Worm (Caenorhabditis elegans) whole organism, late embryonic: ENCODE results near the gene F08H9.2.
A peak's percentile ranks its signal among the peaks of the same experiment; 100 is the strongest.

Experiments used
- C08G9.2 ChIP-seq: sonication (generic microtip); optimal IDR thresholded peaks from 2 replicates; lab custom pipeline; 2016; ENCODE audit warnings: mild to moderate bottlenecking, missing genetic modification characterization, moderate library complexity, missing compliant biosample characterization
- C38D4.7 ChIP-seq: fragments of 200-800 bp; sonication (Bioruptor generic); optimal IDR thresholded peaks from 2 replicates; lab custom pipeline; 2018; ENCODE audit warnings: mild to moderate bottlenecking, missing genetic modification characterization, moderate library complexity, missing compliant biosample characterization
- F13H6.1 ChIP-seq: sonication (generic microtip); optimal IDR thresholded peaks from 2 replicates; lab custom pipeline; 2016; ENCODE audit warnings: missing genetic modification characterization, missing compliant biosample characterization
- K02D7.2 ChIP-seq: sonication (generic microtip); optimal IDR thresholded peaks from 2 replicates; lab custom pipeline; 2017; ENCODE audit warnings: mild to moderate bottlenecking, missing genetic modification characterization, missing compliant biosample characterization
- T23F11.4 ChIP-seq: fragments of 200-800 bp; sonication (Bioruptor generic); optimal IDR thresholded peaks from 2 replicates; lab custom pipeline; 2018; ENCODE audit warnings: mild to moderate bottlenecking, missing genetic modification characterization, missing compliant biosample characterization
- ahr-1 ChIP-seq: sonication (generic microtip); optimal IDR thresholded peaks from 2 replicates; lab custom pipeline; 2016; ENCODE audit warnings: missing genetic modification characterization, missing compliant biosample characterization
- ceh-14 ChIP-seq: sonication (generic microtip); optimal IDR thresholded peaks from 2 replicates; lab custom pipeline; 2016; ENCODE audit warnings: missing genotype, missing genetic modification characterization, missing compliant biosample characterization
- ceh-18 ChIP-seq: sonication (generic microtip); optimal IDR thresholded peaks from 2 replicates; lab custom pipeline; 2016; ENCODE audit warnings: missing genetic modification characterization, missing compliant biosample characterization
- ceh-19 ChIP-seq: fragments of 200-800 bp; sonication (Bioruptor generic); optimal IDR thresholded peaks from 2 replicates; lab custom pipeline; 2018; ENCODE audit warnings: mild to moderate bottlenecking, missing genetic modification characterization, missing compliant biosample characterization
- ceh-2 ChIP-seq: sonication (generic microtip); optimal IDR thresholded peaks from 2 replicates; lab custom pipeline; 2016; ENCODE audit warnings: missing genotype, missing genetic modification characterization, missing compliant biosample characterization
- ceh-22 ChIP-seq: sonication (generic microtip); optimal IDR thresholded peaks from 2 replicates; lab custom pipeline; 2017; ENCODE audit warnings: missing biosample characterization, missing genetic modification characterization
- ceh-24 ChIP-seq: sonication (generic microtip); optimal IDR thresholded peaks from 2 replicates; lab custom pipeline; 2016; ENCODE audit warnings: mild to moderate bottlenecking, missing genetic modification characterization, missing compliant biosample characterization
- ceh-30 ChIP-seq: fragments of 150-350 bp; optimal IDR thresholded peaks from 2 replicates; lab custom pipeline; 2014; ENCODE audit warnings: missing biosample characterization, missing genetic modification characterization
- ceh-31 ChIP-seq: sonication (generic microtip); optimal IDR thresholded peaks from 2 replicates; lab custom pipeline; 2016; ENCODE audit warnings: missing genetic modification characterization, missing compliant biosample characterization
- ceh-34 ChIP-seq: sonication (generic microtip); optimal IDR thresholded peaks from 2 replicates; lab custom pipeline; 2016; ENCODE audit warnings: mild to moderate bottlenecking, missing genetic modification characterization, missing compliant biosample characterization
- ceh-9 ChIP-seq: sonication (generic microtip); optimal IDR thresholded peaks from 2 replicates; lab custom pipeline; 2016; ENCODE audit warnings: mild to moderate bottlenecking, missing genetic modification characterization, inconsistent platforms, missing compliant biosample characterization
- dmd-4 ChIP-seq: sonication (generic microtip); optimal IDR thresholded peaks from 2 replicates; lab custom pipeline; 2016; ENCODE audit warnings: borderline replicate concordance, missing genetic modification characterization, missing compliant biosample characterization
- elt-2 ChIP-seq: sonication (generic microtip); optimal IDR thresholded peaks from 2 replicates; lab custom pipeline; 2016; ENCODE audit warnings: missing genetic modification reagents, missing genetic modification characterization, missing compliant biosample characterization
- fax-1 ChIP-seq: sonication (generic microtip); optimal IDR thresholded peaks from 2 replicates; lab custom pipeline; 2016; ENCODE audit warnings: missing genotype, missing genetic modification characterization, missing compliant biosample characterization
- hlh-13 ChIP-seq: fragments of 200-800 bp; sonication (Bioruptor generic); optimal IDR thresholded peaks from 2 replicates; lab custom pipeline; 2018; ENCODE audit warnings: mild to moderate bottlenecking, missing genetic modification characterization, missing compliant biosample characterization
- lim-6 ChIP-seq: sonication (generic microtip); optimal IDR thresholded peaks from 2 replicates; lab custom pipeline; 2016; ENCODE audit warnings: missing genetic modification characterization, missing compliant biosample characterization
- lin-11 ChIP-seq: fragments of 200-800 bp; sonication (Bioruptor generic); optimal IDR thresholded peaks from 2 replicates; lab custom pipeline; 2018; ENCODE audit warnings: mild to moderate bottlenecking, missing genetic modification characterization, missing compliant biosample characterization
- madf-2 ChIP-seq: sonication (generic microtip); optimal IDR thresholded peaks from 2 replicates; lab custom pipeline; 2017; ENCODE audit warnings: missing genetic modification characterization, missing compliant biosample characterization
- mec-3 ChIP-seq: sonication (generic microtip); optimal IDR thresholded peaks from 2 replicates; lab custom pipeline; 2016; ENCODE audit warnings: borderline replicate concordance, missing genetic modification characterization, missing compliant biosample characterization
- pax-1 ChIP-seq: fragments of 150-350 bp; optimal IDR thresholded peaks from 2 replicates; lab custom pipeline; 2014; ENCODE audit warnings: missing biosample characterization, missing genetic modification characterization
- ref-2 ChIP-seq: sonication (generic microtip); optimal IDR thresholded peaks from 2 replicates; lab custom pipeline; 2016; ENCODE audit warnings: missing genetic modification characterization, missing compliant biosample characterization
- rnt-1 ChIP-seq: sonication (generic microtip); optimal IDR thresholded peaks from 2 replicates; lab custom pipeline; 2016; ENCODE audit warnings: missing genetic modification characterization, missing compliant biosample characterization
- sox-2 ChIP-seq: fragments of 200-800 bp; sonication (Bioruptor generic); IDR thresholded peaks from 2 replicates; pipeline ENCODE4 v1.3.6; 2022; ENCODE audit warnings: missing genetic modification reagents, missing genetic modification characterization, missing compliant biosample characterization
- sox-4 ChIP-seq: sonication (generic microtip); optimal IDR thresholded peaks from 2 replicates; lab custom pipeline; 2017; ENCODE audit warnings: mild to moderate bottlenecking, missing genetic modification characterization, inconsistent platforms, missing compliant biosample characterization
- tbx-2 ChIP-seq: sonication (generic microtip); optimal IDR thresholded peaks from 2 replicates; lab custom pipeline; 2016; ENCODE audit warnings: missing genetic modification characterization, missing compliant biosample characterization
- tbx-7 ChIP-seq: sonication (generic microtip); optimal IDR thresholded peaks from 2 replicates; lab custom pipeline; 2016; ENCODE audit warnings: missing genotype, missing genetic modification characterization, missing compliant biosample characterization
- unc-42 ChIP-seq: sonication (generic microtip); optimal IDR thresholded peaks from 2 replicates; lab custom pipeline; 2016; ENCODE audit warnings: missing genotype, missing genetic modification characterization, missing compliant biosample characterization
- unc-55 ChIP-seq: sonication (generic microtip); optimal IDR thresholded peaks from 2 replicates; lab custom pipeline; 2017; ENCODE audit warnings: missing biosample characterization, missing genetic modification reagents, missing genetic modification characterization
- zip-5 ChIP-seq: sonication (generic microtip); optimal IDR thresholded peaks from 2 replicates; lab custom pipeline; 2016; ENCODE audit warnings: missing genetic modification characterization, missing compliant biosample characterization
- ztf-16 ChIP-seq: sonication (generic microtip); optimal IDR thresholded peaks from 2 replicates; lab custom pipeline; 2017; ENCODE audit warnings: missing genetic modification characterization, missing compliant biosample characterization

Gene F08H9.2

DNA sequence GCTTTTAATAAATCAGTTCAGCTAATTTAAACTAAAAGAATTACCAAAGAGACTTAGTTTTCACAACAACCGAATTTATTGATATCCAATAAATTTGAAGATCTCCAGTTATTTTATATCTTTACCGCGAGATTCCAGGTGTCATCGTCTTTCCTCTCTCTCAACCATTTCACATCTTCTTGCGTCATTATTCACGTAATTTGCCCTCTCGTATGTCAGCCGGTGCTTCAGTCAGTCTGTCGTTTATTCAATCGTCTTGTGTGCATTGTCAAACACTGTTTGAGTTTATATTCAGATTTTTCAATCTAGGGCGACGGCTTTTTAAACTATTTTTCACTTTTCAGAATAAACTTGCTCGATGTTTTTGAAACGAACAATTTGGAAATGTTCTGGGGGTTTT lies 23.1 kb upstream of the F08H9.2 start:
- TF ChIP-seq lin-11 (tag; lab: Kevin White, UChicago) = no peak
- no peak for TF ChIP-seq ceh-24 (tag; lab: Kevin White, UChicago)
- no peak for TF ChIP-seq C38D4.7 (GFP tag; lab: Kevin White, UChicago)
- no peak for TF ChIP-seq sox-4 (tag; lab: Kevin White, UChicago)
- no peak for TF ChIP-seq ceh-34 (tag; lab: Kevin White, UChicago)
- TF ChIP-seq T23F11.4 (GFP tag; lab: Kevin White, UChicago) = no peak
- no peak for TF ChIP-seq fax-1 (tag; lab: Kevin White, UChicago)
- no peak for TF ChIP-seq ceh-18 (tag; lab: Kevin White, UChicago)
- no peak for TF ChIP-seq ahr-1 (tag; lab: Kevin White, UChicago)
- no peak for TF ChIP-seq elt-2 (tag; lab: Kevin White, UChicago)
- no peak for TF ChIP-seq mec-3 (tag; lab: Kevin White, UChicago)
- no peak for TF ChIP-seq unc-42 (tag; lab: Kevin White, UChicago)

- TF ChIP-seq sox-2 = no peak
- TF ChIP-seq lin-11 (tag; lab: Kevin White, UChicago) = no peak
- no peak for TF ChIP-seq ceh-34 (tag; lab: Kevin White, UChicago)
- no peak for TF ChIP-seq elt-2 (tag; lab: Kevin White, UChicago)
- TF ChIP-seq ztf-16 = no peak
- TF ChIP-seq ceh-30 (tag; lab: Kevin White, UChicago) = no peak
- no peak for TF ChIP-seq unc-55 (GFP tag; lab: Kevin White, UChicago)
Measured at ce11 chrV:14438099-14438739, 22.2 kb upstream of the F08H9.2 start.

ce11 chrV:14439236-14439635 lies 21.2 kb upstream of the F08H9.2 start:
- TF ChIP-seq ceh-22 (tag; lab: Kevin White, UChicago) = no peak
- TF ChIP-seq rnt-1 (tag; lab: Kevin White, UChicago) = no peak
- no peak for TF ChIP-seq hlh-13 (GFP tag; lab: Kevin White, UChicago)
- no peak for TF ChIP-seq ref-2 (tag; lab: Kevin White, UChicago)
- TF ChIP-seq sox-2 = no peak
- no peak for TF ChIP-seq mec-3 (tag; lab: Kevin White, UChicago)
- TF ChIP-seq ceh-30 (tag; lab: Kevin White, UChicago) = no peak
- TF ChIP-seq dmd-4 (tag; lab: Kevin White, UChicago) = no peak
- TF ChIP-seq ceh-19 (GFP tag; lab: Kevin White, UChicago) = no peak

DNA sequence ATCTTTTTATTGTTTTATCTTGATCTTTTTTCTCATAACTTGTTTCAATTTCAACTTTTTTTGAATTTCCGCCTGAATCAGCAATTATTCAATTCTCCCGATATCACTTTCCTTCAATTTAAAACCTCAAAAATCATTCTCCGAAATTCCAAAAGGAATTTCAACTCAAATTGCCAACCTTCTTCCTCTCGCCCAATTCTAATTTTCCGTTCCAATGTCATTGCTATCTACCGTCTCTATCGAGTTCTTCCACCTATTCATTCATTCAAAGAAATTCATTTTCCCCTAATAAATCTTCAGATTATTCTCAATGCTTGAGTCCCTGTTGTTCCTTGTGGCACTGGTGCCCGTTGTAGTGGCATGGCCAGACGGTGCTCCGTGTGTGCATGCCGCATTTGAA lies 19.6 kb upstream of the F08H9.2 start, which contains the start of gene F23B12.4:
TSS of gene F23B12.4 (plus strand) at position 301 of the 400 bp plus-strand sequence.
- TF ChIP-seq ceh-9 (tag; lab: Kevin White, UChicago) (no peak), F13H6.1 (tag; lab: Kevin White, UChicago) (no peak), K02D7.2 (tag; lab: Kevin White, UChicago) (no peak), madf-2 (tag; lab: Kevin White, UChicago) (no peak), rnt-1 (tag; lab: Kevin White, UChicago) (no peak), pax-1 (no peak), ztf-16 (no peak)

- TF ChIP-seq fax-1 (tag; lab: Kevin White, UChicago) = peak; percentile 25
- peak; percentile 50 for TF ChIP-seq ceh-14 (tag; lab: Kevin White, UChicago)
- TF ChIP-seq ceh-31 (tag; lab: Kevin White, UChicago) = peak; percentile 83
- TF ChIP-seq ceh-2 (tag; lab: Kevin White, UChicago) = peak; percentile 45
- peak; percentile 50 for TF ChIP-seq lim-6
- TF ChIP-seq rnt-1 (tag; lab: Kevin White, UChicago) = peak; percentile 14
- TF ChIP-seq zip-5 (tag; lab: Kevin White, UChicago) = peak; percentile 23
- peak; percentile 68 for TF ChIP-seq C08G9.2 (tag; lab: Kevin White, UChicago)
- TF ChIP-seq tbx-7 = peak; percentile 25
- TF ChIP-seq tbx-2 (tag; lab: Kevin White, UChicago) = peak; percentile 72
- TF ChIP-seq dmd-4 (tag; lab: Kevin White, UChicago) = peak; percentile 34
Measured at ce11 chrV:14443471-14444015, 16.9 kb upstream of the F08H9.2 start.
